Fruit fly (Drosophila melanogaster): Measurements from ENCODE around the gene noi.

Gene noi

dm6 chr3R:5606477-5606876, 15.2 kb upstream of the noi start, which contains the start of gene asl (continued):
- TF ChIP-seq Mad (GFP tag; optimal IDR thresholded peaks at IDR 0.05) = peak; percentile 58
- TF ChIP-seq Antp (GFP tag; optimal IDR thresholded peaks at IDR 0.05) = peak; percentile 41
- TF ChIP-seq Usf (GFP tag; optimal IDR thresholded peaks at IDR 0.05) = no peak
- peak; percentile 76 for TF ChIP-seq CG32532 (GFP tag; IDR thresholded peaks at IDR 0.05)
- no peak for TF ChIP-seq btn (GFP tag; optimal IDR thresholded peaks at IDR 0.05)
- peak; percentile 57; the same call in 1 of the 3 replicates for TF ChIP-seq CG6791 (GFP tag; IDR thresholded peaks at IDR 0.05; ENCODE audit: partially characterized antibody)
- TF ChIP-seq Doc3 (GFP tag; IDR thresholded peaks at IDR 0.05; ENCODE audit: partially characterized antibody) = no peak
- no peak for TF ChIP-seq amos (GFP tag; IDR thresholded peaks at IDR 0.05; ENCODE audit: partially characterized antibody)
- peak; percentile 65; the same call in 1 of the 3 replicates for TF ChIP-seq ken (GFP tag; IDR thresholded peaks at IDR 0.05)
- peak; percentile 39; the same call in 1 of the 3 replicates for TF ChIP-seq CG16813 (GFP tag; IDR thresholded peaks at IDR 0.05; ENCODE audit: partially characterized antibody)
- TF ChIP-seq maf-S (GFP tag; optimal IDR thresholded peaks at IDR 0.05) = no peak
- peak; percentile 53 for TF ChIP-seq CG3995 (GFP tag; optimal IDR thresholded peaks at IDR 0.05)
- no peak for TF ChIP-seq unc-4 (GFP tag; IDR thresholded peaks at IDR 0.05; ENCODE audit: partially characterized antibody)
- peak; percentile 51; the same call in 1 of the 2 replicates for TF ChIP-seq CG11247 (GFP tag; IDR thresholded peaks at IDR 0.05)
- TF ChIP-seq CG14667 (GFP tag; IDR thresholded peaks at IDR 0.05) = no peak
- peak; percentile 4 for TF ChIP-seq CG12942 (GFP tag; optimal IDR thresholded peaks at IDR 0.05)
- TF ChIP-seq crp (GFP tag; optimal IDR thresholded peaks at IDR 0.05) = peak in 1 of 2 experiments; percentile 41
- TF ChIP-seq zen2 (GFP tag; IDR thresholded peaks at IDR 0.05; ENCODE audit: partially characterized antibody) = no peak
- no peak for TF ChIP-seq sens-2 (GFP tag; IDR thresholded peaks at IDR 0.05)
- TF ChIP-seq nmo (GFP tag; optimal IDR thresholded peaks at IDR 0.05) = peak; percentile 81
- peak; percentile 42 for TF ChIP-seq CG8089 (GFP tag; optimal IDR thresholded peaks at IDR 0.05)
- no peak for TF ChIP-seq tap (tag; optimal IDR thresholded peaks at IDR 0.05)
- peak; percentile 48 for TF ChIP-seq CG2202 (tag; optimal IDR thresholded peaks at IDR 0.05)
- TF ChIP-seq Sin3A (optimal IDR thresholded peaks at IDR 0.05) = peak; percentile 74
- no peak for TF ChIP-seq nerfin-2 (GFP tag; IDR thresholded peaks at IDR 0.05; ENCODE audit: partially characterized antibody)
- TF ChIP-seq corto (GFP tag; optimal IDR thresholded peaks at IDR 0.05) = peak; percentile 25
- no peak for TF ChIP-seq danr (GFP tag; IDR thresholded peaks at IDR 0.05)
- TF ChIP-seq CG10543 (GFP tag; optimal IDR thresholded peaks at IDR 0.05) = peak; percentile 59
- peak; percentile 62 for TF ChIP-seq bcd (GFP tag; optimal IDR thresholded peaks at IDR 0.05)
- TF ChIP-seq MBD-R2 (GFP tag; IDR thresholded peaks at IDR 0.05) = peak; percentile 86
- TF ChIP-seq CG17328 (GFP tag; IDR thresholded peaks at IDR 0.05) = peak; percentile 57
- peak; percentile 30 for TF ChIP-seq jumu (GFP tag; optimal IDR thresholded peaks at IDR 0.05)
- TF ChIP-seq Dfd (GFP tag; optimal IDR thresholded peaks at IDR 0.05) = peak in 1 of 2 experiments; percentile 78
- peak; percentile 38 for TF ChIP-seq CG6654 (GFP tag; optimal IDR thresholded peaks at IDR 0.05)
- TF ChIP-seq stwl (tag; optimal IDR thresholded peaks at IDR 0.05) = peak; percentile 72
- no peak for TF ChIP-seq Six4 (GFP tag; optimal IDR thresholded peaks at IDR 0.05)
- 0 out of 2 replicates have a peak, but pooled peaks have one; percentile 21 for TF ChIP-seq Awh (GFP tag; IDR thresholded peaks at IDR 0.05)
- TF ChIP-seq CG3847 (GFP tag; IDR thresholded peaks at IDR 0.05) = peak; percentile 55
- TF ChIP-seq Sox102F (GFP tag; optimal IDR thresholded peaks at IDR 0.05) = no peak
- TF ChIP-seq Ada2b (GFP tag; IDR thresholded peaks at IDR 0.05) = peak; percentile 49
- TF ChIP-seq Meics (GFP tag; optimal IDR thresholded peaks at IDR 0.05) = peak; percentile 62
- TF ChIP-seq fd96Cb (tag; optimal IDR thresholded peaks at IDR 0.05) = peak; percentile 61
- no peak for TF ChIP-seq her (GFP tag; optimal IDR thresholded peaks at IDR 0.05)
- TF ChIP-seq abd-A (tag; optimal IDR thresholded peaks at IDR 0.05) = no peak
- no peak for TF ChIP-seq TFAM (GFP tag; optimal IDR thresholded peaks at IDR 0.05)
- TF ChIP-seq CG30403 (GFP tag; optimal IDR thresholded peaks at IDR 0.05) = peak; percentile 69
- peak; percentile 66 for TF ChIP-seq Ets97D (GFP tag; optimal IDR thresholded peaks at IDR 0.05)
- peak; percentile 18; the same call in 1 of the 3 replicates for TF ChIP-seq croc (GFP tag; conservative IDR thresholded peaks at IDR 0.05)
- TF ChIP-seq hth (optimal IDR thresholded peaks at IDR 0.05) = no peak
- no peak for TF ChIP-seq CG43689 (GFP tag; IDR thresholded peaks at IDR 0.05)

All from whole organism, embryonic.